Worm (Caenorhabditis elegans): ENCODE data around the gene C28G1.2.

DNA sequence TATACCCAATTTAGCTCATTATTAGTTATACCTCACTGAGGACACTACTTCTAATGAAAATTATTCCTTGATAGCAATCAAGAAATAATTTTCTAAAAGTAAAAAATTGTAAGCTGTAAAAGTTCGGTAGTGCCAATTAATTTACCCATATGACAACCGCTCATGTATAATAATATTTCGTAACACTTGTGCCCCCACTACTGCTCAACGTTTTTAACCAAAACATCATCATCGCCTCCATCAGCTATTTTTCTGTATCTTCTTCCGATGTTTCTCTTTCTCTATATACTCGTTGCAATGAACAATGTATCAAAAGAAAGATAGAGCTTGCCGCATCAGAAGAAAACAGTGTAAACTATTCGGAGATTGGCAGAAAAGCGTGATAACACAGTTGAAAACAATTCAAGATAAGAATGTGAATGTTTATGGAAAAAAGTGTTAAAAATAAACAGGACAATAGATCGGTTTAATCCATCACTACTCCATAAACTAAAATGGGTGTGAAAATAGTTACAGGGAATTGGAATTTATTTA lies 48.1 kb upstream of the C28G1.2 start:
- TF ChIP-seq pha-4 (tag; optimal IDR thresholded peaks at IDR 0.05) (no peak), ceh-9 (tag; optimal IDR thresholded peaks at IDR 0.05) (no peak), ceh-28 (tag; optimal IDR thresholded peaks at IDR 0.05) (no peak), lin-15B (tag; optimal IDR thresholded peaks at IDR 0.05) (no peak), nhr-28 (tag; optimal IDR thresholded peaks at IDR 0.05) (no peak), zag-1 (tag; optimal IDR thresholded peaks at IDR 0.05) (no peak), nhr-25 (tag; optimal IDR thresholded peaks at IDR 0.05) (no peak), tbx-2 (tag; optimal IDR thresholded peaks at IDR 0.05) (no peak), snpc-4 (tag; optimal IDR thresholded peaks at IDR 0.05) (no peak), unc-62 (GFP tag; optimal IDR thresholded peaks at IDR 0.05) (no peak)
